Worm (Caenorhabditis elegans) whole organism, mixed stage, embryonic: ENCODE results near the gene F48E3.9.

Experiments used
- M03D4.4 ChIP-seq: sonication (generic microtip); optimal IDR thresholded peaks from 2 replicates; lab custom pipeline; 2017; ENCODE audit warnings: mild to moderate bottlenecking, missing genetic modification characterization, missing compliant biosample characterization
- bed-3 ChIP-seq: fragments of 200-800 bp; sonication (Bioruptor generic); optimal IDR thresholded peaks from 3 replicates; lab custom pipeline; 2018; ENCODE audit warnings: mild to moderate bottlenecking, missing genetic modification characterization, moderate library complexity, missing compliant biosample characterization
- blmp-1 ChIP-seq: fragments of 150-350 bp; optimal IDR thresholded peaks from 2 replicates; lab custom pipeline; 2014; ENCODE audit warnings: missing biosample characterization, missing genetic modification characterization
- ceh-39 ChIP-seq: fragments of 150-350 bp; optimal IDR thresholded peaks from 2 replicates; lab custom pipeline; 2014; ENCODE audit warnings: missing biosample characterization, missing genetic modification characterization
- ces-1 ChIP-seq: fragments of 150-350 bp; optimal IDR thresholded peaks from 2 replicates; lab custom pipeline; 2014; ENCODE audit warnings: missing biosample characterization, missing genetic modification reagents, missing genetic modification characterization
- cnd-1 ChIP-seq: fragments of 200-800 bp; sonication (Bioruptor generic); optimal IDR thresholded peaks from 2 replicates; lab custom pipeline; 2018; ENCODE audit warnings: mild to moderate bottlenecking, missing genetic modification characterization, missing compliant biosample characterization
- elt-1 ChIP-seq: sonication (generic microtip); optimal IDR thresholded peaks from 2 replicates; lab custom pipeline; 2017; ENCODE audit warnings: missing genetic modification characterization, mild to moderate bottlenecking, missing compliant biosample characterization, antibody characterized with exemption, moderate library complexity, borderline replicate concordance; ENCODE audit not compliant: insufficient read depth
- elt-3 ChIP-seq: fragments of 150-350 bp; optimal IDR thresholded peaks from 2 replicates; lab custom pipeline; 2014; ENCODE audit warnings: missing biosample characterization, missing genetic modification characterization
- flh-1 ChIP-seq: fragments of 200-800 bp; sonication (Bioruptor generic); optimal IDR thresholded peaks from 2 replicates; lab custom pipeline; 2018; ENCODE audit warnings: mild to moderate bottlenecking, missing genetic modification characterization, moderate library complexity, missing compliant biosample characterization
- hlh-1 ChIP-seq: fragments of 150-350 bp; optimal IDR thresholded peaks from 2 replicates; lab custom pipeline; 2014; ENCODE audit warnings: missing biosample characterization, missing genetic modification reagents, missing genetic modification characterization
- lin-13 ChIP-seq: fragments of 150-350 bp; optimal IDR thresholded peaks from 2 replicates; lab custom pipeline; 2014; ENCODE audit warnings: missing biosample characterization, missing genetic modification characterization
- lin-32 ChIP-seq: fragments of 200-800 bp; sonication (Bioruptor generic); optimal IDR thresholded peaks from 2 replicates; lab custom pipeline; 2018; ENCODE audit warnings: mild to moderate bottlenecking, missing genetic modification characterization, missing compliant biosample characterization
- mab-5 ChIP-seq: fragments of 150-350 bp; optimal IDR thresholded peaks from 2 replicates; lab custom pipeline; 2014; ENCODE audit warnings: missing biosample characterization, missing genetic modification characterization
- mep-1 ChIP-seq: fragments of 150-350 bp; optimal IDR thresholded peaks from 2 replicates; lab custom pipeline; 2017; ENCODE audit warnings: missing biosample characterization, missing genetic modification reagents, missing genetic modification characterization, inconsistent platforms
- mls-2 ChIP-seq: sonication (generic microtip); optimal IDR thresholded peaks from 2 replicates; lab custom pipeline; 2016; ENCODE audit warnings: mild to moderate bottlenecking, missing genetic modification characterization, moderate library complexity, missing compliant biosample characterization
- nhr-12 ChIP-seq: fragments of 150-350 bp; optimal IDR thresholded peaks from 2 replicates; lab custom pipeline; 2014; ENCODE audit warnings: missing biosample characterization, missing genetic modification characterization
- nhr-2 ChIP-seq: fragments of 150-350 bp; optimal IDR thresholded peaks from 2 replicates; lab custom pipeline; 2014; ENCODE audit warnings: missing biosample characterization, missing genetic modification characterization
- nhr-28 ChIP-seq: fragments of 150-350 bp; optimal IDR thresholded peaks from 2 replicates; lab custom pipeline; 2014; ENCODE audit warnings: missing biosample characterization, missing genetic modification characterization
- nhr-76 ChIP-seq: sonication (generic microtip); optimal IDR thresholded peaks from 2 replicates; lab custom pipeline; 2017; ENCODE audit warnings: missing biosample characterization, missing genetic modification characterization
- pha-4 ChIP-seq: fragments of 150-350 bp; optimal IDR thresholded peaks from 2 replicates; lab custom pipeline; 2018; ENCODE audit warnings: missing biosample characterization, missing genetic modification reagents, missing genetic modification characterization
- sem-2 ChIP-seq: fragments of 200-800 bp; sonication (Bioruptor generic); optimal IDR thresholded peaks from 2 replicates; lab custom pipeline; 2018; ENCODE audit warnings: mild to moderate bottlenecking, missing genetic modification characterization, missing compliant biosample characterization
- snpc-4 ChIP-seq: fragments of 150-350 bp; optimal IDR thresholded peaks from 2 replicates; lab custom pipeline; 2014; ENCODE audit warnings: missing biosample characterization, missing genetic modification characterization
- sptf-1 ChIP-seq: sonication (generic microtip); optimal IDR thresholded peaks from 2 replicates; lab custom pipeline; 2017; ENCODE audit warnings: mild to moderate bottlenecking, missing genetic modification characterization, moderate library complexity, missing compliant biosample characterization
- tbx-8 ChIP-seq: fragments of 200-800 bp; sonication (Bioruptor generic); optimal IDR thresholded peaks from 2 replicates; lab custom pipeline; 2018; ENCODE audit warnings: mild to moderate bottlenecking, missing genetic modification characterization, moderate library complexity, missing compliant biosample characterization
- unc-120 ChIP-seq: sonication (generic microtip); optimal IDR thresholded peaks from 2 replicates; lab custom pipeline; 2017; ENCODE audit warnings: missing genetic modification characterization, missing compliant biosample characterization; ENCODE audit not compliant: poor library complexity, severe bottlenecking
- unc-39 ChIP-seq: fragments of 150-350 bp; optimal IDR thresholded peaks from 2 replicates; lab custom pipeline; 2014; ENCODE audit warnings: missing biosample characterization, missing genetic modification characterization
- unc-62 ChIP-seq: fragments of 150-350 bp; optimal IDR thresholded peaks from 2 replicates; lab custom pipeline; 2014; ENCODE audit warnings: missing biosample characterization, missing genetic modification reagents, missing genetic modification characterization
- zip-8 ChIP-seq: fragments of 150-350 bp; optimal IDR thresholded peaks from 2 replicates; lab custom pipeline; 2014; ENCODE audit warnings: missing biosample characterization, missing genetic modification characterization
- ztf-11 ChIP-seq: fragments of 150-350 bp; optimal IDR thresholded peaks from 2 replicates; lab custom pipeline; 2014; ENCODE audit warnings: missing biosample characterization, missing genetic modification characterization

F48E3.9 gene

DNA sequence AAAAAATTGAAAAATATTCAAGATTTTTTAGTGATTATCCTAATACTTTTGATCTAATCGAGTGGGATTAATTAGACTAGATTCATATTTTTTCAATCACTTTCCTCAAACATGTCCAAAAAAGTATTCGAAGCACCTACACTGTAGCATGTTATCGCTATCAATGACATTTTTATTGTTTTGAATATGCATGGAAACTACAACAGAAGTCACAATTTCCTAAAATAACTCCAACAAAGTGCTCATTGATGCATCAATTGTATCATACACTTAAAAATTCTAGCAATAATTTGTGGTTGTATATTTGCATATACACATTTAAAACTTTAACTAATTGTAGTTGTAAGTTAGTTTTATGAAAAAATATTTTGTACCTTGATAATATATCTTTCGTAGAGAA is 40.8 kb upstream of the F48E3.9 start:
- no peak for TF ChIP-seq tbx-8 (GFP tag; lab: Kevin White, UChicago)
- TF ChIP-seq nhr-2 (tag; lab: Kevin White, UChicago), result no peak
- TF ChIP-seq flh-1 (GFP tag; lab: Kevin White, UChicago), result no peak
- TF ChIP-seq elt-3 (tag; lab: Kevin White, UChicago), result no peak
- no peak for TF ChIP-seq ztf-11
- TF ChIP-seq, all 35 proteins: peak for 0

DNA sequence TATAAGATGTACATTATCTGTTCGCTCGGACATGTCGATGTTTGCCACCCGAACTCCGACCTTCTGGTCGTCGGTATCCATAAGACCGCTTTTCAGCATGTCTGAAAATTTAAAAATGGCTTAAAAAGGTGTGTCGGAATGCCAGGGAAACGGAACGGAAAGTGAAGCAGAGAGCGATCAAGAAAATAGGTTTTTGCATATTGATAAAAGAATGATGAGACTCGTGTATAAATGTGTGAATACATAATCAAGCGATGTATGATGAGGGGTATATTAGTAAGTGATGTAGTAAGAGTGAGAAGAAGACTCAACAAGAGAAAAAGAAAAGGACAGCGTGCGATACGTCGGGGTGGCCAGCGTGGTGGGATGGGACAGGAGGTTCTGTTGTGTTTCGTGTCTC is 38.4 kb upstream of the F48E3.9 start, which contains the start of gene acl-12:
TSS of gene acl-12 (minus strand) at position 101 of the 400 bp plus-strand sequence.
- TF ChIP-seq unc-62 (GFP tag; lab: Kevin White, UChicago) (peak; percentile 0), mls-2 (tag; lab: Kevin White, UChicago) (peak; percentile 13), mab-5 (no peak), M03D4.4 (no peak), ces-1 (no peak), hlh-1 (tag; lab: Kevin White, UChicago) (peak; percentile 50)

DNA sequence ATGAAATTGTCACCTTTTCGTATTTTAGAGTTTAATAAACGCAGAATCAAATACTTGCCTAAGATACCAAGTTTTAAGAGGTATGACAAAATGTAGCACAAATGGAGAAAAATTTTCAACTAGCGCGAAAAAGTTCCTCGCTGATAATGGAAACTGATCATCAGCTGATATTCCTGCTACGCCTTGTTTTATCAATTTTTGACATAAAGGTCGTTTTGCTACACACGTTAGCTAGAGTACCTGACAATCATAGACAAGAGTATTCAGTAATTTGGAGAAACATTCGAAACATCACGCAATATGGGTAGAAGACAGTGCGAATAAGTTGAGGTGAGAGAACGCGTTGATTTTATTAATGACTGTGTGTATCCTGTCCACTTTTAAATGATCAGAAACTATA is 35.1 kb upstream of the F48E3.9 start:
- no peak for TF ChIP-seq zip-8 (tag; lab: Kevin White, UChicago)
- no peak for TF ChIP-seq mab-5
- TF ChIP-seq nhr-12 (tag; lab: Kevin White, UChicago), result no peak
- TF ChIP-seq ces-1, result no peak
- TF ChIP-seq nhr-76, result no peak
- no peak for TF ChIP-seq lin-32 (GFP tag; lab: Kevin White, UChicago)

DNA sequence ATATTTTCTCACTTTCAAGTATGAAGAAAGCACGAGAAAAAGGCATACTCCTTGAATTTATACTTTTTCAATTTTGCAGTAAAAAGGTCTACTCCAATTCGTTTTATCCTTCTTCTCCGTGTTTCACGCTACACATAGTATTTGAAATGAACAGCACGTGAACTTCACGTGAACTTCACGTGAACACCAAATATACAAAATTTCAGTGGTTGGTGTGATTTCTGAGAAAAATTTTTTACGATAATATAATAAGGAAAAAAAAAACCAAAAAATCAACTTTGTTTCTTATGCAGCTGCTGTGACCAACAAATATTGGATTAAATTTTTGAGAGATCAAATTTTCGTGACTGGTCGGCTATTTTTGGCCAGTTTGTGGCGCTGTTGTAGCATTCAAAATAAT is 34.4 kb upstream of the F48E3.9 start:
- TF ChIP-seq nhr-2 (tag; lab: Kevin White, UChicago) (no peak), pha-4 (no peak), unc-39 (tag; lab: Kevin White, UChicago) (no peak), blmp-1 (no peak), sptf-1 (tag; lab: Kevin White, UChicago) (no peak), elt-3 (tag; lab: Kevin White, UChicago) (no peak), unc-120 (tag; lab: Kevin White, UChicago) (no peak), unc-62 (GFP tag; lab: Kevin White, UChicago) (no peak), elt-1 (tag; lab: Kevin White, UChicago) (no peak)

DNA sequence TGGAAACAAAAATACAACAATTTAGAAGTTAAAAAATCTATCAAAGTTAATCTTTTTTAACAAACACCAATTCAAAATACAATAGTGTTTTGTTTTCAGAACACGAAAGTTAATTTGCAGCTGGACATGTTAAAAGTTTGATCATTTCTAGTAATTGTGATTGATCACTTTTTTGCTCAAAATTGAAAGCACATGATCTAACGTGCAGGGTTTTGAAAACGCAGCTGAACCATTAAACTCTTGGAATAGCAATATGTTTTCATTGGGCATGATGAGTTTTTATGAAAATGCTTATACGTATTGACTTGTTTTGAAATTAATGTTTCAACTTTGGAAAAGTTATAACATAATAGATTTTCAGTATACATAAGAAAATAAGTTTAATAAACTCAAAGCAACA is 33.5 kb upstream of the F48E3.9 start:
- TF ChIP-seq nhr-28 (no peak), sptf-1 (tag; lab: Kevin White, UChicago) (no peak), snpc-4 (tag; lab: Kevin White, UChicago) (no peak), elt-1 (tag; lab: Kevin White, UChicago) (no peak), M03D4.4 (no peak), mab-5 (no peak), elt-3 (tag; lab: Kevin White, UChicago) (no peak), ceh-39 (tag; lab: Kevin White, UChicago) (no peak), mep-1 (tag; lab: Kevin White, UChicago) (no peak), nhr-76 (no peak), unc-39 (tag; lab: Kevin White, UChicago) (no peak), lin-13 (tag; lab: Kevin White, UChicago) (no peak), lin-32 (GFP tag; lab: Kevin White, UChicago) (no peak), hlh-1 (tag; lab: Kevin White, UChicago) (no peak), pha-4 (no peak), nhr-12 (tag; lab: Kevin White, UChicago) (no peak), mls-2 (tag; lab: Kevin White, UChicago) (no peak)

DNA sequence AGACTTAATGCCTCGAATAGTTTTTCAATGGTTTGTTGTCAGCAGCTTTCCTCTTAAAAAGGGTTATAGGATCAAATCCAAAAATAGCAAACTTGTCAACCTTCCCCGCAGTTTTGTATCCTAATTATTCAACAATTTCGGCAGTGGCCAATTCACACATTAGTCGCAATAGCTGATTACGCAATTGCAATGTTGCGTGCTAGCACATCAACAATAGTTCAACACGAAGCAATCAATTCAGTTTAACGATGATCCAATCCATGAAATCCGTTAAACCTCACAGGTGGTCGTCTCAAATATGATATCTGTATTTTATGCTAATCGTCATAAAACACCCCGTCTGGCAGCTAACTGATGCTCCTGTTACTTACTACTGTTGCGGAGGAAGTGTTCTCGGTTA is 28.2 kb upstream of the F48E3.9 start:
- TF ChIP-seq bed-3 (GFP tag; lab: Kevin White, UChicago), result no peak
- TF ChIP-seq cnd-1, result peak; percentile 5
- TF ChIP-seq mab-5, result no peak
- no peak for TF ChIP-seq sem-2
- peak; percentile 66 for TF ChIP-seq zip-8 (tag; lab: Kevin White, UChicago)
- TF ChIP-seq hlh-1 (tag; lab: Kevin White, UChicago), result no peak
- no peak for TF ChIP-seq sptf-1 (tag; lab: Kevin White, UChicago)
- TF ChIP-seq unc-62 (GFP tag; lab: Kevin White, UChicago), result no peak
- no peak for TF ChIP-seq ztf-11
- peak; percentile 79 for TF ChIP-seq nhr-2 (tag; lab: Kevin White, UChicago)
- TF ChIP-seq nhr-12 (tag; lab: Kevin White, UChicago), result no peak
- no peak for TF ChIP-seq M03D4.4
- TF ChIP-seq, all 35 proteins: peak for 3
